Worm (Caenorhabditis elegans) whole organism, L2 larva: ENCODE results near the gene B0212.3.

Experiments
- C34F6.9 ChIP-seq: fragments of 150-350 bp; optimal IDR thresholded peaks from 2 replicates; lab custom pipeline; 2014; ENCODE audit warnings: missing biosample characterization, missing genetic modification characterization
- F13H6.1 ChIP-seq: sonication (generic microtip); optimal IDR thresholded peaks from 2 replicates; lab custom pipeline; 2016; ENCODE audit warnings: missing genetic modification characterization, missing compliant biosample characterization
- Y55F3AM.14 ChIP-seq: fragments of 200-800 bp; sonication (Bioruptor generic); optimal IDR thresholded peaks from 2 replicates; lab custom pipeline; 2018; ENCODE audit warnings: mild to moderate bottlenecking, missing genetic modification characterization, missing compliant biosample characterization
- ZK546.5 ChIP-seq: sonication (generic microtip); optimal IDR thresholded peaks from 2 replicates; lab custom pipeline; 2017; ENCODE audit warnings: missing biosample characterization, missing genetic modification characterization
- alr-1 ChIP-seq: fragments of 150-350 bp; optimal IDR thresholded peaks from 2 replicates; lab custom pipeline; 2014; ENCODE audit warnings: missing biosample characterization, missing genetic modification characterization
- aly-2 ChIP-seq: fragments of 150-350 bp; optimal IDR thresholded peaks from 2 replicates; lab custom pipeline; 2014; ENCODE audit warnings: missing biosample characterization, missing genetic modification characterization
- ama-1 ChIP-seq: fragments of 150-350 bp; optimal IDR thresholded peaks from 2 replicates; lab custom pipeline; 2018; ENCODE audit warnings: inconsistent platforms
- ceh-16 ChIP-seq: fragments of 150-350 bp; optimal IDR thresholded peaks from 2 replicates; lab custom pipeline; 2014; ENCODE audit warnings: missing biosample characterization, missing genetic modification characterization
- crh-2 ChIP-seq: sonication (generic microtip); optimal IDR thresholded peaks from 2 replicates; lab custom pipeline; 2017; ENCODE audit warnings: missing biosample characterization, missing genetic modification characterization
- egl-27 ChIP-seq: sonication (generic microtip); optimal IDR thresholded peaks from 3 replicates; lab custom pipeline; 2017; ENCODE audit warnings: missing biosample characterization, missing genetic modification reagents, missing genetic modification characterization
- elt-1 ChIP-seq: fragments of 150-350 bp; optimal IDR thresholded peaks from 2 replicates; lab custom pipeline; 2014; ENCODE audit warnings: missing biosample characterization, missing genetic modification characterization
- fos-1 ChIP-seq: fragments of 150-350 bp; optimal IDR thresholded peaks from 2 replicates; lab custom pipeline; 2014; ENCODE audit warnings: missing biosample characterization, missing genetic modification characterization
- gmeb-1 ChIP-seq: fragments of 150-350 bp; optimal IDR thresholded peaks from 2 replicates; lab custom pipeline; 2014; ENCODE audit warnings: missing biosample characterization, missing genetic modification characterization
- lin-11 ChIP-seq: fragments of 150-350 bp; sonication (generic microtip); optimal IDR thresholded peaks from 2 replicates; lab custom pipeline; 2014; ENCODE audit warnings: missing biosample characterization, missing genetic modification characterization, inconsistent platforms, mixed read lengths
- lin-13 ChIP-seq: fragments of 150-350 bp; optimal IDR thresholded peaks from 2 replicates; lab custom pipeline; 2014; ENCODE audit warnings: missing biosample characterization, missing genetic modification reagents, missing genetic modification characterization
- lin-39 ChIP-seq: fragments of 150-350 bp; optimal IDR thresholded peaks from 2 replicates; lab custom pipeline; 2014; ENCODE audit warnings: missing biosample characterization, missing genetic modification reagents, missing genetic modification characterization
- lsy-2 ChIP-seq, 2 experiments: fragments of 150-350 bp in 1 of 2; sonication (generic microtip) in 1 of 2; optimal IDR thresholded peaks; 2 replicates each; lab custom pipeline; 2014 to 2017; ENCODE audit warnings: missing biosample characterization in 2 of 2, missing genetic modification characterization in 2 of 2
- mab-5 ChIP-seq: fragments of 150-350 bp; optimal IDR thresholded peaks from 2 replicates; lab custom pipeline; 2014; ENCODE audit warnings: missing biosample characterization, missing genetic modification characterization
- mbf-1 ChIP-seq: sonication (generic microtip); optimal IDR thresholded peaks from 2 replicates; lab custom pipeline; 2017; ENCODE audit warnings: missing biosample characterization, missing genetic modification characterization
- mdl-1 ChIP-seq, 2 experiments: fragments of 150-350 bp in 1 of 2; sonication (generic microtip) in 1 of 2; optimal IDR thresholded peaks; 2 replicates each; lab custom pipeline; 2017; ENCODE audit warnings: missing biosample characterization in 2 of 2, missing genetic modification characterization in 2 of 2
- nhr-11 ChIP-seq: fragments of 150-350 bp; optimal IDR thresholded peaks from 2 replicates; lab custom pipeline; 2014; ENCODE audit warnings: missing biosample characterization, missing genetic modification characterization
- nhr-129 ChIP-seq: fragments of 150-350 bp; optimal IDR thresholded peaks from 2 replicates; lab custom pipeline; 2014; ENCODE audit warnings: missing biosample characterization, missing genetic modification characterization
- nhr-21 ChIP-seq: fragments of 150-350 bp; optimal IDR thresholded peaks from 2 replicates; lab custom pipeline; 2014; ENCODE audit warnings: missing biosample characterization, missing genetic modification characterization
- nhr-23 ChIP-seq: fragments of 150-350 bp; optimal IDR thresholded peaks from 2 replicates; lab custom pipeline; 2014; ENCODE audit warnings: missing biosample characterization, missing genetic modification reagents, missing genetic modification characterization
- nhr-237 ChIP-seq: fragments of 150-350 bp; optimal IDR thresholded peaks from 2 replicates; lab custom pipeline; 2014; ENCODE audit warnings: missing biosample characterization, missing genetic modification characterization
- nhr-25 ChIP-seq: fragments of 150-350 bp; sonication (generic microtip); optimal IDR thresholded peaks from 3 replicates; lab custom pipeline; 2014; ENCODE audit warnings: missing biosample characterization, missing genetic modification characterization
- nhr-77 ChIP-seq: fragments of 150-350 bp; optimal IDR thresholded peaks from 2 replicates; lab custom pipeline; 2014; ENCODE audit warnings: missing biosample characterization, missing genetic modification characterization
- peb-1 ChIP-seq: fragments of 150-350 bp; optimal IDR thresholded peaks from 2 replicates; lab custom pipeline; 2014; ENCODE audit warnings: missing biosample characterization, missing genetic modification characterization
- sem-4 ChIP-seq: fragments of 150-350 bp; optimal IDR thresholded peaks from 2 replicates; lab custom pipeline; 2014; ENCODE audit warnings: missing biosample characterization, missing genetic modification reagents, missing genetic modification characterization
- sma-3 ChIP-seq: sonication (generic microtip); optimal IDR thresholded peaks from 2 replicates; lab custom pipeline; 2016; ENCODE audit warnings: missing genetic modification reagents, missing genetic modification characterization, missing compliant biosample characterization
- sma-9 ChIP-seq, 2 experiments: fragments of 150-350 bp in 1 of 2; sonication (generic microtip) in 1 of 2; optimal IDR thresholded peaks; 2 replicates each; lab custom pipeline; 2014 to 2016; ENCODE audit warnings: missing genetic modification characterization in 2 of 2, mild to moderate bottlenecking in 1 of 2, missing biosample characterization in 1 of 2, missing compliant biosample characterization in 1 of 2, missing genetic modification reagents in 1 of 2, moderate library complexity in 1 of 2
- snpc-4 ChIP-seq: fragments of 150-350 bp; optimal IDR thresholded peaks from 2 replicates; lab custom pipeline; 2014; ENCODE audit warnings: missing biosample characterization, missing genetic modification characterization
- unc-55 ChIP-seq: fragments of 150-350 bp; sonication (generic microtip); optimal IDR thresholded peaks from 3 replicates; lab custom pipeline; 2014; ENCODE audit warnings: missing biosample characterization, missing genetic modification reagents, missing genetic modification characterization
- zag-1 ChIP-seq: fragments of 150-350 bp; optimal IDR thresholded peaks from 2 replicates; lab custom pipeline; 2014; ENCODE audit warnings: missing biosample characterization, missing genetic modification characterization

Gene B0212.3

ce11 chrIV:3545060-3545459, 5.1 kb downstream of the B0212.3 start:
- no peak for TF ChIP-seq nhr-129 (tag; lab: Kevin White, UChicago)
- no peak for TF ChIP-seq gmeb-1 (tag; lab: Kevin White, UChicago)
- TF ChIP-seq lin-13: no peak
- no peak for TF ChIP-seq nhr-77 (tag; lab: Kevin White, UChicago)

ce11 chrIV:3547500-3547899, 7.5 kb downstream of the B0212.3 start, which contains the start of gene nstp-6:
Gene nstp-6 (minus strand): TSS chrIV:3547600.
- TF ChIP-seq sem-4 (tag; lab: Kevin White, UChicago) (no peak), mab-5 (tag; lab: Kevin White, UChicago) (no peak), ceh-16 (tag; lab: Kevin White, UChicago) (no peak), nhr-25 (tag; lab: Kevin White, UChicago) (no peak)
- TF ChIP-seq, all 48 proteins: peak for 0

ce11 chrIV:3548315-3548714, 8.3 kb downstream of the B0212.3 start:
- peak; percentile 47 for TF ChIP-seq gmeb-1 (tag; lab: Kevin White, UChicago)
- TF ChIP-seq ama-1 (lab: Kevin White, UChicago): no peak
- no peak for TF ChIP-seq lin-13
- TF ChIP-seq fos-1 (tag; lab: Kevin White, UChicago): peak; percentile 37
- no peak for TF ChIP-seq elt-1 (tag; lab: Kevin White, UChicago)
- peak; percentile 29 for TF ChIP-seq sma-9 (GFP tag; optimal IDR thresholded peaks at IDR 0.05; lab: Kevin White, UChicago)
- no peak for TF ChIP-seq sma-9 (tag; optimal IDR thresholded peaks at IDR 0.05; lab: Kevin White, UChicago)
- peak; percentile 64 for TF ChIP-seq F13H6.1 (tag; lab: Kevin White, UChicago)
- no peak for TF ChIP-seq nhr-77 (tag; lab: Kevin White, UChicago)
- no peak for TF ChIP-seq nhr-237 (tag; lab: Kevin White, UChicago)
- TF ChIP-seq crh-2 (tag; lab: Kevin White, UChicago): peak; percentile 56

- TF ChIP-seq lin-11 (tag; lab: Kevin White, UChicago): peak; percentile 65
- TF ChIP-seq crh-2 (tag; lab: Kevin White, UChicago): peak; percentile 49
- TF ChIP-seq fos-1 (tag; lab: Kevin White, UChicago): peak; percentile 32
- TF ChIP-seq nhr-21: peak; percentile 33
- TF ChIP-seq unc-55 (GFP tag; lab: Kevin White, UChicago): peak; percentile 59
- TF ChIP-seq lsy-2 (tag; optimal IDR thresholded peaks at IDR 0.05; lab: Kevin White, UChicago): peak; percentile 15 to 46
- no peak for TF ChIP-seq mbf-1 (tag; lab: Kevin White, UChicago)
- TF ChIP-seq C34F6.9 (tag; lab: Kevin White, UChicago): peak; percentile 37
- TF ChIP-seq gmeb-1 (tag; lab: Kevin White, UChicago): peak; percentile 65
- no peak for TF ChIP-seq nhr-11
- TF ChIP-seq nhr-23 (tag; lab: Kevin White, UChicago): no peak
- peak; percentile 61 for TF ChIP-seq F13H6.1 (tag; lab: Kevin White, UChicago)
- no peak for TF ChIP-seq mab-5 (tag; lab: Kevin White, UChicago)
- TF ChIP-seq sma-3 (GFP tag; lab: Kevin White, UChicago): peak; percentile 64
- peak; percentile 56 for TF ChIP-seq nhr-129 (tag; lab: Kevin White, UChicago)
- TF ChIP-seq Y55F3AM.14 (GFP tag; lab: Kevin White, UChicago): peak; percentile 35
- no peak for TF ChIP-seq snpc-4 (tag; lab: Kevin White, UChicago)
- TF ChIP-seq sma-9 (GFP tag; optimal IDR thresholded peaks at IDR 0.05; lab: Kevin White, UChicago): peak; percentile 67
- TF ChIP-seq sma-9 (tag; optimal IDR thresholded peaks at IDR 0.05; lab: Kevin White, UChicago): no peak
Measured at ce11 chrIV:3551777-3552462, 11.9 kb downstream of the B0212.3 start.

ce11 chrIV:3552933-3553332, 13.0 kb downstream of the B0212.3 start:
- no peak for TF ChIP-seq aly-2 (tag; lab: Kevin White, UChicago)
- no peak for TF ChIP-seq sma-9 (GFP tag; optimal IDR thresholded peaks at IDR 0.05; lab: Kevin White, UChicago)
- no peak for TF ChIP-seq sma-9 (tag; optimal IDR thresholded peaks at IDR 0.05; lab: Kevin White, UChicago)
- TF ChIP-seq unc-55 (GFP tag; lab: Kevin White, UChicago): no peak
- no peak for TF ChIP-seq nhr-21
- TF ChIP-seq mdl-1 (tag; optimal IDR thresholded peaks at IDR 0.05; lab: Kevin White, UChicago): no peak
- no peak for TF ChIP-seq nhr-237 (tag; lab: Kevin White, UChicago)
- no peak for TF ChIP-seq sem-4 (tag; lab: Kevin White, UChicago)
- TF ChIP-seq zag-1 (tag; lab: Kevin White, UChicago): no peak
- no peak for TF ChIP-seq lsy-2 (tag; optimal IDR thresholded peaks at IDR 0.05; lab: Kevin White, UChicago)
- no peak for TF ChIP-seq lin-39
- no peak for TF ChIP-seq ZK546.5 (tag; lab: Kevin White, UChicago)
- TF ChIP-seq lin-11 (tag; lab: Kevin White, UChicago): no peak
- no peak for TF ChIP-seq ceh-16 (tag; lab: Kevin White, UChicago)
- TF ChIP-seq peb-1 (tag; lab: Kevin White, UChicago): no peak
- TF ChIP-seq nhr-11: no peak
- no peak for TF ChIP-seq alr-1 (tag; lab: Kevin White, UChicago)
- no peak for TF ChIP-seq crh-2 (tag; lab: Kevin White, UChicago)
- no peak for TF ChIP-seq egl-27 (tag; lab: Kevin White, UChicago)
- TF ChIP-seq mab-5 (tag; lab: Kevin White, UChicago): no peak
- no peak for TF ChIP-seq snpc-4 (tag; lab: Kevin White, UChicago)
